Worm (Caenorhabditis elegans) whole organism, young adult: ENCODE measurements around the gene cnnm-3.

ENCODE experiments used
- F57A8.1 ChIP-seq: fragments of 200-800 bp; sonication (Bioruptor generic); optimal IDR thresholded peaks from 2 replicates; lab custom pipeline; 2018; ENCODE audit warnings: mild to moderate bottlenecking, missing genetic modification characterization, moderate library complexity, missing compliant biosample characterization
- Y95B8A.8 ChIP-seq: fragments of 200-800 bp; sonication (Bioruptor generic); IDR thresholded peaks from 2 replicates; pipeline ENCODE4 v1.3.6; 2022; ENCODE audit warnings: missing genetic modification reagents, missing genetic modification characterization, missing compliant biosample characterization
- ceh-91 ChIP-seq: fragments of 200-800 bp; sonication (Bioruptor generic); IDR thresholded peaks from 2 replicates; pipeline ENCODE4 v1.3.6; 2022; ENCODE audit warnings: missing genetic modification reagents, missing genetic modification characterization, missing compliant biosample characterization
- dpl-1 ChIP-seq: fragments of 150-350 bp; optimal IDR thresholded peaks from 2 replicates; lab custom pipeline; 2014; ENCODE audit warnings: missing biosample characterization, missing genetic modification reagents, missing genetic modification characterization
- him-1 ChIP-seq: sonication (generic microtip); optimal IDR thresholded peaks from 2 replicates; lab custom pipeline; 2016; ENCODE audit warnings: missing genotype, missing genetic modification reagents, missing genetic modification characterization, missing compliant biosample characterization
- hrde-1 ChIP-seq: sonication (generic microtip); optimal IDR thresholded peaks from 2 replicates; lab custom pipeline; 2016; ENCODE audit warnings: missing genetic modification characterization, mild to moderate bottlenecking, missing compliant biosample characterization, moderate library complexity, missing genotype, missing genetic modification reagents, borderline replicate concordance
- hsf-1 ChIP-seq: fragments of 200-800 bp; sonication (Bioruptor generic); IDR thresholded peaks from 2 replicates; pipeline ENCODE4 v1.3.6; 2022; ENCODE audit warnings: missing genetic modification reagents, missing genetic modification characterization, missing compliant biosample characterization
- lag-1 ChIP-seq: fragments of 200-800 bp; sonication (Bioruptor generic); IDR thresholded peaks from 2 replicates; pipeline ENCODE4 v1.3.6; 2022; ENCODE audit warnings: missing genetic modification reagents, missing genetic modification characterization, missing compliant biosample characterization
- repo-1 ChIP-seq: sonication (generic microtip); optimal IDR thresholded peaks from 2 replicates; lab custom pipeline; 2017; ENCODE audit warnings: mild to moderate bottlenecking, missing genetic modification characterization, missing compliant biosample characterization
- snpc-4 ChIP-seq, 5 experiments: fragments of 150-350 bp in 1 of 5; sonication (generic microtip) in 4 of 5; optimal IDR thresholded peaks; 2 replicates each; lab custom pipeline; 2014 to 2018; ENCODE audit warnings: missing genetic modification characterization in 5 of 5, missing biosample characterization in 3 of 5, antibody characterized with exemption in 2 of 5, mild to moderate bottlenecking in 2 of 5, missing compliant biosample characterization in 2 of 5, missing genotype in 2 of 5, moderate library complexity in 2 of 5, missing genetic modification reagents in 1 of 5
- unc-130 ChIP-seq: sonication (generic microtip); optimal IDR thresholded peaks from 2 replicates; lab custom pipeline; 2016; ENCODE audit warnings: missing genetic modification reagents, missing genetic modification characterization, missing compliant biosample characterization

DNA sequence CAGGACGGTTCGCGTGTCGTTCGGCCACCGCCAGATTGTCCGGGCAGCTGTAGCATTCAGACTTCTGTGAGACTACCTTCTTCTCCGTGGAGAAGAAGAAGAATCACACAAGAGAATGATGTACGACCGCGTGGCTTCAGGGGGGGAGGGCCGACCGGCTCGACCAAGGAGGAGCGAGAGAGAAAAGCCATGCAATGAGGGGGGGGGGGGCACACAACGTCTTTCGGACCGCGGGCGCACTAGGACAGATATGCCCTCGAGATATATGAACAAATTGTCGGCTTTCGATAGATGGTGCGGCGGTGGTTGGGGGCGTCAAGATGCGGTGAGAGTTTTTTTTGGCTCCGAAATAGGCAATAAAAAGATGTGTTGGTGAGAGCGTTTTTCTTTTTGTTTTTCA, 5.0 kb downstream of the cnnm-3 start:
- TF ChIP-seq ceh-91 (GFP tag; lab: Robert Waterston, UW) (no peak), repo-1 (tag; lab: Kevin White, UChicago) (no peak), snpc-4 (GFP tag; optimal IDR thresholded peaks at IDR 0.05; lab: Kevin White, UChicago) (no peak), snpc-4 (tag; optimal IDR thresholded peaks at IDR 0.05; lab: Kevin White, UChicago) (no peak), Y95B8A.8 (no peak), lag-1 (GFP tag; lab: Robert Waterston, UW) (no peak), hsf-1 (GFP tag; lab: Robert Waterston, UW) (no peak), hrde-1 (tag; lab: Kevin White, UChicago) (no peak), F57A8.1 (GFP tag; lab: Kevin White, UChicago) (no peak), him-1 (tag; lab: Kevin White, UChicago) (no peak), dpl-1 (GFP tag; lab: Kevin White, UChicago) (no peak), unc-130 (GFP tag; lab: Kevin White, UChicago) (no peak)
